Fruit fly (Drosophila melanogaster): Measurements from ENCODE around the gene Wdr81.

dm6 chr2L:12045578-12045940 is 24.8 kb upstream of the Wdr81 start:
- no peak for TF ChIP-seq Sin3A (optimal IDR thresholded peaks at IDR 0.05)
- no peak for TF ChIP-seq Myc (optimal IDR thresholded peaks at IDR 0.05)
- no peak for TF ChIP-seq insv (optimal IDR thresholded peaks at IDR 0.05)
- no peak for TF ChIP-seq psq (optimal IDR thresholded peaks at IDR 0.05)
